Worm (Caenorhabditis elegans): ENCODE results near the gene pph-4.1.

- TF ChIP-seq flt-1 (GFP tag; IDR thresholded peaks at IDR 0.05), result peak; percentile 48; the same call in 1 of the 2 replicates
- TF ChIP-seq F13C5.2 (tag; optimal IDR thresholded peaks at IDR 0.05), result peak; percentile 10
- TF ChIP-seq ets-7 (tag; optimal IDR thresholded peaks at IDR 0.05), result no peak
- TF ChIP-seq ama-1 (optimal IDR thresholded peaks at IDR 0.05), result no peak
- peak; percentile 0 for TF ChIP-seq ceh-13 (GFP tag; optimal IDR thresholded peaks at IDR 0.05)
- TF ChIP-seq aly-1 (tag; optimal IDR thresholded peaks at IDR 0.05), result no peak
- no peak for TF ChIP-seq hmbx-1 (tag; optimal IDR thresholded peaks at IDR 0.05)
- TF ChIP-seq tbx-37 (GFP tag; conservative IDR thresholded peaks at IDR 0.05), result peak; percentile 87
- TF ChIP-seq scrt-1 (GFP tag; IDR thresholded peaks at IDR 0.05), result 0 out of 2 replicates have a peak, but pooled peaks have one; percentile 13
- no peak for TF ChIP-seq hmg-4 (GFP tag; optimal IDR thresholded peaks at IDR 0.05)
- peak; percentile 52; the same call in 1 of the 2 replicates for TF ChIP-seq tbx-11 (GFP tag; IDR thresholded peaks at IDR 0.05)
- no peak for TF ChIP-seq hnd-1 (tag; optimal IDR thresholded peaks at IDR 0.05)
- TF ChIP-seq pes-1 (GFP tag; IDR thresholded peaks at IDR 0.05), result peak; percentile 74
- TF ChIP-seq B0310.2 (tag; optimal IDR thresholded peaks at IDR 0.05), result no peak
Observed at ce11 chrIII:12351301-12351700, at the start of gene pph-4.1, which contains the start of gene Y75B8A.31.
